Worm (Caenorhabditis elegans): Measurements from ENCODE around the gene F41H10.3.
A peak's percentile ranks its signal among the peaks of the same experiment; 100 is the strongest.
"Not testable (repeated sequence)": the region's sequence is repeated elsewhere in the genome, so short reads cannot be mapped to it uniquely, and the experiment has no call there.

Gene F41H10.3

ce11 chrIV:5369414-5369813 is at the start of gene F41H10.3:
TSS of gene F41H10.3 (plus strand) at chrIV:5369801.
- TF ChIP-seq dao-5 (tag; optimal IDR thresholded peaks at IDR 0.05): no peak
- no peak for TF ChIP-seq W03F9.2 (tag; optimal IDR thresholded peaks at IDR 0.05)
- TF ChIP-seq him-1 (tag; optimal IDR thresholded peaks at IDR 0.05): no peak

ce11 chrIV:5326144-5326543 is 43.5 kb upstream of the F41H10.3 start, which contains the start of gene Y4C6B.4:
TSS of gene Y4C6B.4 (plus strand) at chrIV:5326444.
- TF ChIP-seq W03F9.2 (tag; optimal IDR thresholded peaks at IDR 0.05): no peak
- no peak for TF ChIP-seq dao-5 (tag; optimal IDR thresholded peaks at IDR 0.05)
- TF ChIP-seq him-1 (tag; optimal IDR thresholded peaks at IDR 0.05): no peak

- no peak for TF ChIP-seq him-1 (tag; optimal IDR thresholded peaks at IDR 0.05)
- no peak for TF ChIP-seq W03F9.2 (tag; optimal IDR thresholded peaks at IDR 0.05)
- no peak for TF ChIP-seq dao-5 (tag; optimal IDR thresholded peaks at IDR 0.05)
Observed at ce11 chrIV:5332178-5332577, 37.4 kb upstream of the F41H10.3 start, which contains the start of gene Y4C6B.3. TSS of gene Y4C6B.3 (plus strand) at chrIV:5332478.

ce11 chrIV:5333484-5333883 is 36.1 kb upstream of the F41H10.3 start:
- TF ChIP-seq him-1 (tag; optimal IDR thresholded peaks at IDR 0.05): no peak
- TF ChIP-seq dao-5 (tag; optimal IDR thresholded peaks at IDR 0.05): no peak
- TF ChIP-seq W03F9.2 (tag; optimal IDR thresholded peaks at IDR 0.05): no peak

- TF ChIP-seq dao-5 (tag; optimal IDR thresholded peaks at IDR 0.05): peak; percentile 22
- TF ChIP-seq him-1 (tag; optimal IDR thresholded peaks at IDR 0.05): no peak
Observed at ce11 chrIV:5334518-5334917, 35.1 kb upstream of the F41H10.3 start.

- TF ChIP-seq dao-5 (tag; optimal IDR thresholded peaks at IDR 0.05): no peak
- TF ChIP-seq him-1 (tag; optimal IDR thresholded peaks at IDR 0.05): no peak
Observed at ce11 chrIV:5337649-5338048, 32.0 kb upstream of the F41H10.3 start.

ce11 chrIV:5339255-5339654 is 30.3 kb upstream of the F41H10.3 start, which contains the start of gene Y4C6B.2:
TSS of gene Y4C6B.2 (plus strand) at chrIV:5339574.
- TF ChIP-seq him-1 (tag; optimal IDR thresholded peaks at IDR 0.05) (no peak), dao-5 (tag; optimal IDR thresholded peaks at IDR 0.05) (no peak), W03F9.2 (tag; optimal IDR thresholded peaks at IDR 0.05) (no peak)

- TF ChIP-seq him-1 (tag; optimal IDR thresholded peaks at IDR 0.05) (no peak), W03F9.2 (tag; optimal IDR thresholded peaks at IDR 0.05) (peak; percentile 10)
Observed at ce11 chrIV:5344168-5344567, 25.4 kb upstream of the F41H10.3 start.

- TF ChIP-seq him-1, dao-5, W03F9.2 (tag; optimal IDR thresholded peaks at IDR 0.05): not testable (repeated sequence)
Observed at ce11 chrIV:5350480-5351193, 19.0 kb upstream of the F41H10.3 start, which contains the start of gene gba-4. TSS of gene gba-4 (minus strand) at chrIV:5350897.

- TF ChIP-seq him-1 (tag; optimal IDR thresholded peaks at IDR 0.05) (no peak), W03F9.2 (tag; optimal IDR thresholded peaks at IDR 0.05) (no peak)
Observed at ce11 chrIV:5353364-5353763, 16.2 kb upstream of the F41H10.3 start, which contains the start of gene Y4C6B.7. TSS of gene Y4C6B.7 (minus strand) at chrIV:5353464.

ce11 chrIV:5354124-5354523 is 15.5 kb upstream of the F41H10.3 start, which contains the start of gene Y4C6B.1:
TSS of gene Y4C6B.1 (plus strand) at chrIV:5354488.
- TF ChIP-seq W03F9.2 (tag; optimal IDR thresholded peaks at IDR 0.05) (no peak), him-1 (tag; optimal IDR thresholded peaks at IDR 0.05) (no peak), dao-5 (tag; optimal IDR thresholded peaks at IDR 0.05) (no peak)

- TF ChIP-seq dao-5 (tag; optimal IDR thresholded peaks at IDR 0.05) (no peak), him-1 (tag; optimal IDR thresholded peaks at IDR 0.05) (no peak), W03F9.2 (tag; optimal IDR thresholded peaks at IDR 0.05) (no peak)
Observed at ce11 chrIV:5354564-5354963, 15.0 kb upstream of the F41H10.3 start.

ce11 chrIV:5360533-5360932 is 9.1 kb upstream of the F41H10.3 start, which contains the start of gene F41H10.5:
TSS of gene F41H10.5 (plus strand) at chrIV:5360907.
- TF ChIP-seq W03F9.2 (tag; optimal IDR thresholded peaks at IDR 0.05) (no peak), him-1 (tag; optimal IDR thresholded peaks at IDR 0.05) (no peak), dao-5 (tag; optimal IDR thresholded peaks at IDR 0.05) (no peak)

- TF ChIP-seq him-1 (tag; optimal IDR thresholded peaks at IDR 0.05) (no peak), W03F9.2 (tag; optimal IDR thresholded peaks at IDR 0.05) (peak; percentile 94)
Observed at ce11 chrIV:5364135-5364609, 5.4 kb upstream of the F41H10.3 start, which contains the start of the genes hda-6 and F41H10.4. TSS of gene hda-6 (minus strand) at chrIV:5364306. TSS of gene F41H10.4 (plus strand) at chrIV:5364559.

Measured in whole organism, L4/young adult.